Worm (Caenorhabditis elegans) whole organism, young adult: Measurements from ENCODE around the gene T06E4.5.

ENCODE experiments used
- C06A6.2 ChIP-seq: fragments of 200-800 bp; sonication (Bioruptor generic); conservative IDR thresholded peaks from 2 replicates; pipeline ENCODE4 v1.3.6; 2022; ENCODE audit warnings: missing genetic modification characterization, missing compliant biosample characterization
- F23B12.7 ChIP-seq: sonication (generic microtip); optimal IDR thresholded peaks from 2 replicates; lab custom pipeline; 2017; ENCODE audit warnings: missing genetic modification characterization, mild to moderate bottlenecking, missing compliant biosample characterization, antibody characterized with exemption, moderate library complexity; ENCODE audit not compliant: insufficient read depth
- F49E8.2 ChIP-seq: sonication (generic microtip); optimal IDR thresholded peaks from 3 replicates; lab custom pipeline; 2017; ENCODE audit warnings: missing genetic modification characterization, mild to moderate bottlenecking, missing compliant biosample characterization, antibody characterized with exemption, moderate library complexity; ENCODE audit not compliant: insufficient read depth
- F52B5.7 ChIP-seq: sonication (generic microtip); optimal IDR thresholded peaks from 2 replicates; lab custom pipeline; 2016; ENCODE audit warnings: mild to moderate bottlenecking, missing genetic modification characterization, missing compliant biosample characterization
- F55B11.4 ChIP-seq: sonication (generic microtip); optimal IDR thresholded peaks from 2 replicates; lab custom pipeline; 2016; ENCODE audit warnings: missing compliant biosample characterization, missing genetic modification characterization, borderline replicate concordance; ENCODE audit not compliant: insufficient read depth
- F57C9.4 ChIP-seq: sonication (generic microtip); optimal IDR thresholded peaks from 2 replicates; lab custom pipeline; 2017; ENCODE audit warnings: mild to moderate bottlenecking, missing genetic modification characterization, missing compliant biosample characterization
- Y67H2A.10 ChIP-seq: fragments of 200-800 bp; sonication (Bioruptor generic); conservative IDR thresholded peaks from 2 replicates; pipeline ENCODE4 v1.3.6; 2022; ENCODE audit warnings: missing genetic modification reagents, missing genetic modification characterization, missing compliant biosample characterization
- Y95B8A.8 ChIP-seq: fragments of 200-800 bp; sonication (Bioruptor generic); IDR thresholded peaks from 2 replicates; pipeline ENCODE4 v1.3.6; 2022; ENCODE audit warnings: missing genetic modification reagents, missing genetic modification characterization, missing compliant biosample characterization
- aptf-3 ChIP-seq: fragments of 200-800 bp; sonication (Bioruptor generic); IDR thresholded peaks from 2 replicates; pipeline ENCODE4 v1.3.6; 2022; ENCODE audit warnings: missing genetic modification characterization, missing compliant biosample characterization
- attf-5 ChIP-seq: fragments of 200-800 bp; sonication (Bioruptor generic); optimal IDR thresholded peaks from 2 replicates; lab custom pipeline; 2018; ENCODE audit warnings: mild to moderate bottlenecking, missing genetic modification characterization, missing compliant biosample characterization
- bed-2 ChIP-seq: fragments of 200-800 bp; sonication (Bioruptor generic); IDR thresholded peaks from 2 replicates; pipeline ENCODE4 v1.3.6; 2022; ENCODE audit warnings: missing genetic modification reagents, missing genetic modification characterization, missing compliant biosample characterization
- cebp-1 ChIP-seq, 2 experiments: fragments of 200-800 bp in 1 of 2; sonication (Bioruptor generic) in 1 of 2; sonication (generic microtip) in 1 of 2; IDR thresholded peaks in 1 of 2; optimal IDR thresholded peaks in 1 of 2; 2 replicates each; pipeline versions ENCODE4 v1.3.6 to Lab custom; 2017 to 2022; ENCODE audit warnings: missing compliant biosample characterization in 2 of 2, missing genetic modification characterization in 2 of 2, mild to moderate bottlenecking in 1 of 2, missing genetic modification reagents in 1 of 2, moderate library complexity in 1 of 2
- ceh-100 ChIP-seq: fragments of 200-800 bp; sonication (Bioruptor generic); IDR thresholded peaks from 2 replicates; pipeline ENCODE4 v1.3.6; 2022; ENCODE audit warnings: missing genetic modification reagents, missing genetic modification characterization, missing compliant biosample characterization
- ceh-27 ChIP-seq: fragments of 200-800 bp; sonication (Bioruptor generic); optimal IDR thresholded peaks from 2 replicates; lab custom pipeline; 2018; ENCODE audit warnings: mild to moderate bottlenecking, missing genetic modification characterization, moderate library complexity, missing compliant biosample characterization
- dpff-1 ChIP-seq: sonication (generic microtip); optimal IDR thresholded peaks from 2 replicates; lab custom pipeline; 2017; ENCODE audit warnings: mild to moderate bottlenecking, missing genetic modification characterization, missing compliant biosample characterization
- dpl-1 ChIP-seq: fragments of 150-350 bp; optimal IDR thresholded peaks from 2 replicates; lab custom pipeline; 2014; ENCODE audit warnings: missing biosample characterization, missing genetic modification reagents, missing genetic modification characterization
- egl-44 ChIP-seq: fragments of 200-800 bp; sonication (Bioruptor generic); IDR thresholded peaks from 2 replicates; pipeline ENCODE4 v1.3.6; 2022; ENCODE audit warnings: missing genetic modification reagents, missing genetic modification characterization, missing compliant biosample characterization
- egrh-3 ChIP-seq: fragments of 200-800 bp; sonication (Bioruptor generic); IDR thresholded peaks from 2 replicates; pipeline ENCODE4 v1.3.6; 2022; ENCODE audit warnings: missing genetic modification reagents, missing genetic modification characterization, missing compliant biosample characterization
- fkh-3 ChIP-seq: sonication (generic microtip); optimal IDR thresholded peaks from 2 replicates; lab custom pipeline; 2016; ENCODE audit warnings: mild to moderate bottlenecking, missing genetic modification characterization, missing compliant biosample characterization
- hmg-20 ChIP-seq: fragments of 200-800 bp; sonication (Bioruptor generic); IDR thresholded peaks from 2 replicates; pipeline ENCODE4 v1.3.6; 2022; ENCODE audit warnings: missing genetic modification reagents, missing genetic modification characterization, missing compliant biosample characterization
- madf-10 ChIP-seq: sonication (generic microtip); optimal IDR thresholded peaks from 2 replicates; lab custom pipeline; 2016; ENCODE audit warnings: mild to moderate bottlenecking, missing genetic modification characterization, missing compliant biosample characterization
- madf-8 ChIP-seq: fragments of 200-800 bp; sonication (Bioruptor generic); conservative IDR thresholded peaks from 2 replicates; pipeline ENCODE4 v1.3.6; 2022; ENCODE audit warnings: missing genetic modification reagents, missing genetic modification characterization, missing compliant biosample characterization
- mcd-1 ChIP-seq: fragments of 200-800 bp; sonication (Bioruptor generic); IDR thresholded peaks from 2 replicates; pipeline ENCODE4 v1.3.6; 2022; ENCODE audit warnings: missing genetic modification reagents, missing genetic modification characterization, missing compliant biosample characterization
- nfya-1 ChIP-seq: sonication (generic microtip); optimal IDR thresholded peaks from 2 replicates; lab custom pipeline; 2017; ENCODE audit warnings: antibody characterized with exemption, missing compliant biosample characterization, missing genetic modification characterization, borderline replicate concordance; ENCODE audit not compliant: insufficient read depth
- nhr-27 ChIP-seq: fragments of 200-800 bp; sonication (Bioruptor generic); optimal IDR thresholded peaks from 2 replicates; lab custom pipeline; 2018; ENCODE audit warnings: mild to moderate bottlenecking, missing genetic modification characterization, moderate library complexity, missing compliant biosample characterization
- rec-8 ChIP-seq, 2 experiments: sonication (generic microtip); optimal IDR thresholded peaks; 2 replicates each; lab custom pipeline; 2016; ENCODE audit warnings: mild to moderate bottlenecking in 2 of 2, missing genetic modification characterization in 2 of 2, missing genetic modification reagents in 2 of 2, missing genotype in 2 of 2, missing biosample characterization in 1 of 2, missing compliant biosample characterization in 1 of 2, moderate library complexity in 1 of 2
- snpc-3.4 ChIP-seq: sonication (generic microtip); optimal IDR thresholded peaks from 2 replicates; lab custom pipeline; 2017; ENCODE audit warnings: missing genetic modification characterization, mild to moderate bottlenecking, missing compliant biosample characterization, antibody characterized with exemption, moderate library complexity, missing genotype, missing genetic modification reagents
- somi-1 ChIP-seq: fragments of 200-800 bp; sonication (Bioruptor generic); optimal IDR thresholded peaks from 2 replicates; lab custom pipeline; 2018; ENCODE audit warnings: mild to moderate bottlenecking, missing genetic modification characterization, missing compliant biosample characterization
- zfh-2 ChIP-seq: fragments of 200-800 bp; sonication (Bioruptor generic); conservative IDR thresholded peaks from 2 replicates; pipeline ENCODE4 v1.3.6; 2022; ENCODE audit warnings: missing genetic modification reagents, missing genetic modification characterization, missing compliant biosample characterization
- zim-3 ChIP-seq: sonication (generic microtip); optimal IDR thresholded peaks from 2 replicates; lab custom pipeline; 2017; ENCODE audit warnings: mild to moderate bottlenecking, missing genetic modification characterization, moderate library complexity, missing compliant biosample characterization
- ztf-18 ChIP-seq: sonication (generic microtip); optimal IDR thresholded peaks from 2 replicates; lab custom pipeline; 2016; ENCODE audit warnings: missing genotype, mild to moderate bottlenecking, missing genetic modification characterization, missing compliant biosample characterization
- ztf-28 ChIP-seq: fragments of 200-800 bp; sonication (Bioruptor generic); IDR thresholded peaks from 2 replicates; pipeline ENCODE4 v1.3.6; 2022; ENCODE audit warnings: missing genetic modification reagents, missing genetic modification characterization, missing compliant biosample characterization

The T06E4.5 gene

DNA sequence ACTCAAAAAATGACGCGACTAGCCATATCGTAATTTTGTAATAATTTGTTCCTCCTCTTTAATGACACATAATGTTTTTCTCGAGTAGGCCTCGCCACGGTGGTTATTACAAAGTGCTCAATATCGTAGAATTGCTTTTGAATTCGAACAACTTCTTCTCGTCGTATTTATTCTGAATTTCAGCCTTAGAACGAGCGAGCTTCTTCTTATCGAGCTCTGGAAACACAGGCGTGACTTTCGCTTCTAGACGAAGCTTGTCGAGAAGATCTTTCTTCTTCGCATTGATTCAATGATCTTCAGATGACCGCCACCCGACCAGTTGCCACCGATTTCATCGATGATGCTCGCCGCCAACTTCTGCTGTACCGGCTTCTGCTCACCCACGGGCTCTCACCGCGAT is 20.2 kb downstream of the T06E4.5 start, which contains the start of gene T06E4.21:
Gene T06E4.21, plus strand, starts transcription at position 301 of the 400 bp plus-strand sequence.
- no peak for TF ChIP-seq madf-10 (tag; lab: Kevin White, UChicago)
- TF ChIP-seq Y95B8A.8 (GFP tag; lab: Robert Waterston, UW) = no peak
- no peak for TF ChIP-seq F49E8.2 (tag; lab: Kevin White, UChicago)
- no peak for TF ChIP-seq nhr-27 (tag; lab: Kevin White, UChicago)
- no peak for TF ChIP-seq zim-3 (tag; lab: Kevin White, UChicago)
- no peak for TF ChIP-seq cebp-1 (GFP tag; IDR thresholded peaks at IDR 0.05; lab: Robert Waterston, UW)
- no peak for TF ChIP-seq cebp-1 (tag; optimal IDR thresholded peaks at IDR 0.05; lab: Kevin White, UChicago)
- TF ChIP-seq F55B11.4 = no peak
- no peak for TF ChIP-seq somi-1 (GFP tag; lab: Kevin White, UChicago)
- no peak for TF ChIP-seq ztf-18 (tag; lab: Kevin White, UChicago)
- no peak for TF ChIP-seq attf-5 (GFP tag; lab: Kevin White, UChicago)
- no peak for TF ChIP-seq F57C9.4
- no peak for TF ChIP-seq fkh-3 (tag; lab: Kevin White, UChicago)
- TF ChIP-seq mcd-1 = no peak
- TF ChIP-seq, all 124 proteins: peak for 0

DNA sequence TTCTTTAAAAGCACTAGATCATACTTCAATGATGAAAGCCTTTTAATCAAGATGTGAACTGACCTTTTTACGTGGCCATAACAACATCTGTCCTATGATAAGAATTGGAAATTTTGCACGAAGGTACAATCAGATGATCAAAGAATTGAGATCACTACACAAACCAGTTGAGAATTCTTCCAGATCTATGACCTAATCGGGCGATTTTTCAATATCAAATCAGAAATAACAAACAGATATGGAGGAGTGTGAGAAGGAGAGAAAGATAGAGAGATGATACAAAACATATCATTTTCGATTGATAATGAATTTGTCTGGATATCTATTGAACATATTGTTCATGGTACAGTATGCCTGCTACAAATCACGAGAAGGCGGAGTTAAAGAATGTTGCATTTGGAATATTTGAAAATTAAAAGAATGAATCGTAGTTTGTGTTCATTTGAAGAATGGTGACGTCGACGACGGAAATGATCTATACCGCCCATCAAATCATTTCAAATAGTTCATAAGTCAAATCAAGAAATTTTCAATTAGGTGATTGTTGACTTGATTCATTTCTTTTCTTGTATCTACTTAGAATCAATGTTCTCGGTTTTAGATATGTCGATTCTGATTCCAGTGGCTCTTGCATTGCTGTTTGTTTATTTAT is 23.2 kb downstream of the T06E4.5 start, which contains the start of gene cyp-29A4:
Gene cyp-29A4, plus strand, starts transcription at position 602 of the 652 bp plus-strand sequence.
- TF ChIP-seq somi-1 (GFP tag; lab: Kevin White, UChicago) (no peak), egl-44 (GFP tag; lab: Robert Waterston, UW) (no peak), dpl-1 (no peak), madf-8 (GFP tag; lab: Robert Waterston, UW) (no peak), ceh-100 (no peak), egrh-3 (GFP tag; lab: Robert Waterston, UW) (no peak), snpc-3.4 (tag; lab: Kevin White, UChicago) (no peak), nfya-1 (tag; lab: Kevin White, UChicago) (no peak), hmg-20 (GFP tag; lab: Robert Waterston, UW) (no peak), zim-3 (tag; lab: Kevin White, UChicago) (no peak)

DNA sequence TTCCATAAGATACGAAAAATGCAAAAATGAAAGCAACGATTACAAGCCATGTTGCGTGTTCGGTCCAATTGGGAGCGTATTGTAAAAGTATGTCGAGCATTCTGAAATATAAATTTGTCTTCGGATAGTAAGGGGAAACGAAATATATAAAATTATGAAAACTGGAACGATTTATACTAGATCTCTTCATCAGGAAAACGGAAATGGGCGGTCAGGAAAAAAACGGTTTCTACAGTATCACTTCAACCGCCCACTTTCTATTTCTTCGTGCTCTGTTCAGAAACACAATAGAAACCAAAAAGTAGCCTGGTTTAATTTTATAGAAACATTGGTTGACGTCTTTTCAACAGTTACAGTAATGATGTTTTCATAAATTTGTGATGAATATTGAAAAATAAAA is 30.5 kb downstream of the T06E4.5 start, which contains the start of gene pitr-4:
Gene pitr-4, minus strand, starts transcription at position 101 of the 400 bp plus-strand sequence.
- no peak for TF ChIP-seq zfh-2 (GFP tag; lab: Robert Waterston, UW)
- TF ChIP-seq F23B12.7 = no peak
- TF ChIP-seq hmg-20 (GFP tag; lab: Robert Waterston, UW) = no peak
- TF ChIP-seq F52B5.7 (tag; lab: Kevin White, UChicago) = no peak
- no peak for TF ChIP-seq F49E8.2 (tag; lab: Kevin White, UChicago)
- no peak for TF ChIP-seq dpl-1
- no peak for TF ChIP-seq ceh-27
- no peak for TF ChIP-seq dpff-1 (tag; lab: Kevin White, UChicago)
- TF ChIP-seq C06A6.2 (GFP tag; lab: Robert Waterston, UW) = no peak
- no peak for TF ChIP-seq bed-2 (GFP tag; lab: Robert Waterston, UW)
- no peak for TF ChIP-seq rec-8 (tag; optimal IDR thresholded peaks at IDR 0.05; lab: Kevin White, UChicago)
- TF ChIP-seq fkh-3 (tag; lab: Kevin White, UChicago) = no peak
- TF ChIP-seq ztf-28 (GFP tag; lab: Robert Waterston, UW) = no peak
- TF ChIP-seq, all 124 proteins: peak for 0

DNA sequence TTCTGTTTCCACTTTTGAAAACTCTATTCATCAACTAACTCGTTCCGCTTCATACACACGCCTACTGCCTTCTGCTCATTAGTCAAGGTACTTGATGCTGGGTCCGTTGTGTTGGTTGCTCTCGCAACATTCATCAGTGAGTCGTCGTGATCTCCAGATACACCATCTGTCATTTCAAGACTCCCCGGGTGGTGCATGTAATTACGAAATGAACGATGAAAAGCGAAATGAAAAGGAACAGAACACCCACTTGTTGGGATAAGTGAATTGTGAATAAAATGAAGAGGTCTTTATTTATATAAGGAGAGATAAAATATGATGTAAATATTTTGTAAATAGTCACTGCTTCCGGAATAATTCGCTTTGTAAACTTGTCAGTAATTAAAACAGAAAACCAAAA is 32.9 kb downstream of the T06E4.5 start:
- TF ChIP-seq Y67H2A.10 (no peak), aptf-3 (no peak)
